Fruit fly (Drosophila melanogaster) whole organism, prepupa: ENCODE data around the gene Gr98b.

Experiments used
- CG11762 ChIP-seq: fragments of 200-800 bp; sonication (Bioruptor generic); optimal IDR thresholded peaks from 3 replicates; lab custom pipeline; 2016; ENCODE audit warnings: missing biosample characterization, missing genetic modification characterization; ENCODE audit not compliant: insufficient read depth
- CG6854 ChIP-seq: fragments of 200-800 bp; sonication (Bioruptor generic); optimal IDR thresholded peaks from 2 replicates; lab custom pipeline; 2017; ENCODE audit warnings: missing biosample characterization, mild to moderate bottlenecking, missing genetic modification characterization
- OdsH ChIP-seq: fragments of 200-800 bp; sonication (Bioruptor generic); optimal IDR thresholded peaks from 3 replicates; lab custom pipeline; 2016; ENCODE audit warnings: missing biosample characterization, missing genetic modification characterization
- acj6 ChIP-seq: fragments of 200-800 bp; sonication (Bioruptor generic); optimal IDR thresholded peaks from 3 replicates; lab custom pipeline; 2016; ENCODE audit warnings: missing biosample characterization, missing genetic modification characterization
- fd85E ChIP-seq: fragments of 200-800 bp; sonication (Bioruptor generic); optimal IDR thresholded peaks from 3 replicates; lab custom pipeline; 2016; ENCODE audit warnings: missing biosample characterization, missing genetic modification characterization
- pdm3 ChIP-seq: fragments of 200-800 bp; sonication (Bioruptor generic); optimal IDR thresholded peaks from 3 replicates; lab custom pipeline; 2016; ENCODE audit warnings: missing biosample characterization, missing genetic modification characterization

DNA sequence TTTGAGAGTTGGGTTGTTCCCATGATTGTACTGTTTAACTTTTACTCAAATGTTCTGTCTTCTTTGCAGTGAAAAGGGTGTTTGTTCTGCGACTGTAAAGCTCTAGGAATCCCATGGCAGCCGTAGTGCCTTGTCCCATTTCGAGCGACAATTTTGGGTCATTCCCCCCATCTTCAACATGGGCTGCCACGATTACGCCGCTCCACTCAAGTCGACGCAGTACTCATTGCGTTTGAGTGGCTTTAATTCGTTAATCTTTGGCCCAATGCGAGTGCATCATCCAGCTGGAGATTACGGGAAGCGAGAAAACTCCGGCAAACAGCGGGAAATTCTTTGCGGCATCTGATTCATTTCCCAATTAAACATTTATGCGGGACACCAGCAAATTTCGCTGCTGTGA, 14.2 kb downstream of the Gr98b start:
- TF ChIP-seq CG6854 (GFP tag; lab: Kevin White, UChicago) (no peak), acj6 (no peak), OdsH (GFP tag; lab: Kevin White, UChicago) (no peak), pdm3 (GFP tag; lab: Kevin White, UChicago) (no peak), fd85E (GFP tag; lab: Kevin White, UChicago) (no peak), CG11762 (GFP tag; lab: Kevin White, UChicago) (no peak)
